Worm (Caenorhabditis elegans) whole organism, L3 larva: ENCODE results near the gene sri-6.

Source experiments
- R02D3.7 ChIP-seq: fragments of 150-350 bp; optimal IDR thresholded peaks from 2 replicates; lab custom pipeline; 2014; ENCODE audit warnings: missing biosample characterization, missing genetic modification characterization
- egl-27 ChIP-seq: sonication (generic microtip); optimal IDR thresholded peaks from 4 replicates; lab custom pipeline; 2017; ENCODE audit warnings: missing biosample characterization, missing genetic modification reagents, missing genetic modification characterization
- elt-3 ChIP-seq, 3 experiments: fragments of 150-350 bp in 1 of 3; sonication (generic microtip) in 2 of 3; optimal IDR thresholded peaks; 2 replicates in 2 of 3; 4 replicates in 1 of 3; lab custom pipeline; 2014 to 2017; ENCODE audit warnings: missing biosample characterization in 3 of 3, missing genetic modification characterization in 3 of 3
- mdl-1 ChIP-seq: fragments of 150-350 bp; optimal IDR thresholded peaks from 2 replicates; lab custom pipeline; 2014; ENCODE audit warnings: missing biosample characterization, missing genetic modification characterization
- nhr-11 ChIP-seq: fragments of 150-350 bp; optimal IDR thresholded peaks from 2 replicates; lab custom pipeline; 2014; ENCODE audit warnings: missing biosample characterization, missing genetic modification characterization
- nhr-76 ChIP-seq: fragments of 150-350 bp; sonication (generic microtip); optimal IDR thresholded peaks from 5 replicates; lab custom pipeline; 2014; ENCODE audit warnings: missing biosample characterization, missing genetic modification characterization
- unc-39 ChIP-seq: sonication (generic microtip); optimal IDR thresholded peaks from 4 replicates; lab custom pipeline; 2017; ENCODE audit warnings: missing biosample characterization, missing genetic modification characterization

ce11 chrV:13162885-13163284 is 22.6 kb upstream of the sri-6 start:
- TF ChIP-seq nhr-11 (tag; lab: Kevin White, UChicago) (no peak), nhr-76 (tag; lab: Kevin White, UChicago) (no peak), R02D3.7 (tag; lab: Kevin White, UChicago) (no peak), unc-39 (tag; lab: Kevin White, UChicago) (no peak), mdl-1 (no peak), elt-3 (tag; optimal IDR thresholded peaks at IDR 0.05; lab: Kevin White, UChicago) (no peak), egl-27 (tag; lab: Kevin White, UChicago) (no peak)
